In genomic region chrIII:9010047-9010446, ce11 we compare ENCODE assay signal across 4 worm cellular contexts.
TF ChIP-seq lines count a peak whose summit lies in the region.

TSS of gene F59B2.8 (minus strand) at chrIII:9010197.

TF ChIP-seq in whole organism, L4 larva, 104 proteins besides CTCF, POLR2A, EP300 and RAD21:
- TF ChIP-seq cey-2 (tag; optimal IDR thresholded peaks at IDR 0.05; lab: Kevin White, UChicago; ENCODE audit: borderline replicate concordance, insufficient read depth): no peak
- TF ChIP-seq unc-62 (GFP tag; optimal IDR thresholded peaks at IDR 0.05 in 1 of 2; lab: Kevin White, UChicago): no peak
- no peak for TF ChIP-seq unc-62 (tag; optimal IDR thresholded peaks at IDR 0.05; lab: Kevin White, UChicago)
- TF ChIP-seq aha-1 (tag; lab: Kevin White, UChicago): peak; percentile 6
- no peak for TF ChIP-seq ceh-82 (tag; optimal IDR thresholded peaks at IDR 0.05; lab: Kevin White, UChicago)
- no peak for TF ChIP-seq php-3 (GFP tag; IDR thresholded peaks at IDR 0.05; lab: Robert Waterston, UW)
- TF ChIP-seq Y75B8A.6 (GFP tag; IDR thresholded peaks at IDR 0.05; lab: Robert Waterston, UW): no peak
- TF ChIP-seq ctbp-1 (GFP tag; IDR thresholded peaks at IDR 0.05; lab: Robert Waterston, UW): no peak
- no peak for TF ChIP-seq gei-8 (GFP tag; optimal IDR thresholded peaks at IDR 0.05; lab: Kevin White, UChicago)
- no peak for TF ChIP-seq nhr-77 (tag; optimal IDR thresholded peaks at IDR 0.05; lab: Kevin White, UChicago)
- TF ChIP-seq madf-9 (GFP tag; conservative IDR thresholded peaks at IDR 0.05; lab: Robert Waterston, UW): no peak
- no peak for TF ChIP-seq F49E8.2 (tag; optimal IDR thresholded peaks at IDR 0.05; lab: Kevin White, UChicago; ENCODE audit: borderline replicate concordance)
- TF ChIP-seq rbr-2 (tag; optimal IDR thresholded peaks at IDR 0.05; lab: Kevin White, UChicago): no peak
- peak; percentile 29 for TF ChIP-seq mes-2 (tag; optimal IDR thresholded peaks at IDR 0.05; lab: Kevin White, UChicago; ENCODE audit: poor library complexity, severe bottlenecking)
- TF ChIP-seq lin-39 (tag; optimal IDR thresholded peaks at IDR 0.05; lab: Kevin White, UChicago): no peak
- TF ChIP-seq ztf-7 (tag; optimal IDR thresholded peaks at IDR 0.05; lab: Kevin White, UChicago): no peak

TF ChIP-seq in whole organism, late embryonic, 69 proteins besides CTCF, POLR2A, EP300 and RAD21:
- no peak for TF ChIP-seq nhr-232 (tag; optimal IDR thresholded peaks at IDR 0.05; lab: Kevin White, UChicago)
- TF ChIP-seq unc-55 (GFP tag; optimal IDR thresholded peaks at IDR 0.05; lab: Kevin White, UChicago): peak; percentile 59
- TF ChIP-seq ceh-31 (tag; optimal IDR thresholded peaks at IDR 0.05; lab: Kevin White, UChicago): peak; percentile 39
- no peak for TF ChIP-seq madf-2 (tag; optimal IDR thresholded peaks at IDR 0.05; lab: Kevin White, UChicago)
- TF ChIP-seq nfya-1 (tag; optimal IDR thresholded peaks at IDR 0.05; lab: Kevin White, UChicago): peak; percentile 27
- no peak for TF ChIP-seq tbx-7 (tag; optimal IDR thresholded peaks at IDR 0.05; lab: Kevin White, UChicago)
- TF ChIP-seq ets-4 (tag; optimal IDR thresholded peaks at IDR 0.05; lab: Kevin White, UChicago): no peak
- no peak for TF ChIP-seq sox-2 (GFP tag; IDR thresholded peaks at IDR 0.05; lab: Robert Waterston, UW)

TF ChIP-seq in whole organism, midembryonic, 9 proteins besides CTCF, POLR2A, EP300 and RAD21:
- no peak for TF ChIP-seq T22C8.4 (GFP tag; IDR thresholded peaks at IDR 0.05; lab: Robert Waterston, UW)
- TF ChIP-seq flt-1 (GFP tag; IDR thresholded peaks at IDR 0.05; lab: Robert Waterston, UW): 0 out of 2 replicates have a peak, but pooled peaks have one; percentile 54
- no peak for TF ChIP-seq klf-2 (GFP tag; conservative IDR thresholded peaks at IDR 0.05; lab: Robert Waterston, UW)
- TF ChIP-seq tab-1 (GFP tag; IDR thresholded peaks at IDR 0.05; lab: Robert Waterston, UW): no peak
- TF ChIP-seq ztf-29 (GFP tag; IDR thresholded peaks at IDR 0.05; lab: Robert Waterston, UW): peak; percentile 23; the same call in 1 of the 2 replicates
TF ChIP-seq in whole organism, midembryonic: peak in this region for 2.

TF ChIP-seq in whole organism, mixed stage, embryonic, 35 proteins besides CTCF, POLR2A, EP300 and RAD21:
- TF ChIP-seq zip-8 (tag; optimal IDR thresholded peaks at IDR 0.05; lab: Kevin White, UChicago) (no peak), M03D4.4 (tag; optimal IDR thresholded peaks at IDR 0.05; lab: Kevin White, UChicago) (no peak), ceh-39 (tag; optimal IDR thresholded peaks at IDR 0.05; lab: Kevin White, UChicago) (no peak), sem-2 (GFP tag; optimal IDR thresholded peaks at IDR 0.05; lab: Kevin White, UChicago) (no peak), ceh-43 (GFP tag; optimal IDR thresholded peaks at IDR 0.05; lab: Kevin White, UChicago) (no peak), elt-1 (tag; optimal IDR thresholded peaks at IDR 0.05; lab: Kevin White, UChicago; ENCODE audit: borderline replicate concordance, insufficient read depth) (no peak), unc-62 (GFP tag; optimal IDR thresholded peaks at IDR 0.05; lab: Kevin White, UChicago) (peak; percentile 62), ham-2 (GFP tag; optimal IDR thresholded peaks at IDR 0.05; lab: Kevin White, UChicago) (no peak), elt-3 (tag; optimal IDR thresholded peaks at IDR 0.05; lab: Kevin White, UChicago) (no peak), cnd-1 (tag; optimal IDR thresholded peaks at IDR 0.05; lab: Kevin White, UChicago) (no peak), pha-4 (tag; optimal IDR thresholded peaks at IDR 0.05; lab: Kevin White, UChicago) (no peak), hlh-1 (tag; optimal IDR thresholded peaks at IDR 0.05; lab: Kevin White, UChicago) (peak; percentile 15), bed-3 (GFP tag; optimal IDR thresholded peaks at IDR 0.05; lab: Kevin White, UChicago) (no peak), lin-13 (tag; optimal IDR thresholded peaks at IDR 0.05; lab: Kevin White, UChicago) (no peak), mls-2 (tag; optimal IDR thresholded peaks at IDR 0.05; lab: Kevin White, UChicago) (peak; percentile 22), flh-1 (GFP tag; optimal IDR thresholded peaks at IDR 0.05; lab: Kevin White, UChicago) (no peak), lin-32 (GFP tag; optimal IDR thresholded peaks at IDR 0.05; lab: Kevin White, UChicago) (no peak), snpc-4 (tag; optimal IDR thresholded peaks at IDR 0.05; lab: Kevin White, UChicago) (no peak), ces-1 (GFP tag; optimal IDR thresholded peaks at IDR 0.05; lab: Kevin White, UChicago) (peak; percentile 25), nhr-2 (tag; optimal IDR thresholded peaks at IDR 0.05; lab: Kevin White, UChicago) (no peak), nhr-237 (tag; optimal IDR thresholded peaks at IDR 0.05; lab: Kevin White, UChicago) (no peak), ceh-83 (GFP tag; optimal IDR thresholded peaks at IDR 0.05; lab: Kevin White, UChicago) (no peak), unc-120 (tag; optimal IDR thresholded peaks at IDR 0.05; lab: Kevin White, UChicago; ENCODE audit: poor library complexity, severe bottlenecking) (peak; percentile 20), blmp-1 (tag; optimal IDR thresholded peaks at IDR 0.05; lab: Kevin White, UChicago) (no peak), nhr-12 (tag; optimal IDR thresholded peaks at IDR 0.05; lab: Kevin White, UChicago) (no peak), sptf-1 (tag; optimal IDR thresholded peaks at IDR 0.05; lab: Kevin White, UChicago) (no peak), tbx-8 (GFP tag; optimal IDR thresholded peaks at IDR 0.05; lab: Kevin White, UChicago) (no peak), ztf-11 (tag; optimal IDR thresholded peaks at IDR 0.05; lab: Kevin White, UChicago) (no peak), lsy-2 (tag; optimal IDR thresholded peaks at IDR 0.05; lab: Kevin White, UChicago) (no peak), nhr-28 (tag; optimal IDR thresholded peaks at IDR 0.05; lab: Kevin White, UChicago) (no peak), drap-1 (GFP tag; optimal IDR thresholded peaks at IDR 0.05; lab: Kevin White, UChicago) (no peak), unc-39 (tag; optimal IDR thresholded peaks at IDR 0.05; lab: Kevin White, UChicago) (no peak), mep-1 (tag; optimal IDR thresholded peaks at IDR 0.05; lab: Kevin White, UChicago) (no peak), mab-5 (tag; optimal IDR thresholded peaks at IDR 0.05; lab: Kevin White, UChicago) (no peak), nhr-76 (tag; optimal IDR thresholded peaks at IDR 0.05; lab: Kevin White, UChicago) (no peak)
